Worm (Caenorhabditis elegans) whole organism, L1 larva: ENCODE measurements around the gene srz-11.

Source experiments
- C16A3.4 ChIP-seq: fragments of 150-350 bp; optimal IDR thresholded peaks from 2 replicates; lab custom pipeline; 2014; ENCODE audit warnings: missing biosample characterization, missing genetic modification characterization
- C34B4.2 ChIP-seq: sonication (generic microtip); optimal IDR thresholded peaks from 2 replicates; lab custom pipeline; 2017; ENCODE audit warnings: mild to moderate bottlenecking, missing genetic modification characterization, missing compliant biosample characterization
- Y116A8C.19 ChIP-seq: sonication (generic microtip); optimal IDR thresholded peaks from 2 replicates; lab custom pipeline; 2016; ENCODE audit warnings: missing compliant biosample characterization, missing genetic modification characterization, borderline replicate concordance
- alr-1 ChIP-seq: fragments of 200-800 bp; sonication (Bioruptor generic); optimal IDR thresholded peaks from 2 replicates; lab custom pipeline; 2018; ENCODE audit warnings: borderline replicate concordance, mild to moderate bottlenecking, missing genetic modification characterization, missing compliant biosample characterization
- ama-1 ChIP-seq: fragments of 150-350 bp; optimal IDR thresholded peaks from 2 replicates; lab custom pipeline; 2014
- blmp-1 ChIP-seq: fragments of 150-350 bp; optimal IDR thresholded peaks from 2 replicates; lab custom pipeline; 2014; ENCODE audit warnings: missing biosample characterization, missing genetic modification characterization
- ceh-82 ChIP-seq, 3 experiments: fragments of 150-350 bp in 1 of 3; sonication (generic microtip) in 2 of 3; optimal IDR thresholded peaks; 2 replicates each; lab custom pipeline; 2014 to 2017; ENCODE audit warnings: missing biosample characterization in 3 of 3, missing genetic modification characterization in 3 of 3
- ceh-90 ChIP-seq: sonication (generic microtip); optimal IDR thresholded peaks from 2 replicates; lab custom pipeline; 2016; ENCODE audit warnings: missing genetic modification characterization, missing compliant biosample characterization
- ces-1 ChIP-seq: fragments of 150-350 bp; optimal IDR thresholded peaks from 2 replicates; lab custom pipeline; 2014; ENCODE audit warnings: missing biosample characterization, missing genetic modification reagents, missing genetic modification characterization
- dpl-1 ChIP-seq, 3 experiments: fragments of 150-350 bp in 2 of 3; sonication (generic microtip) in 1 of 3; optimal IDR thresholded peaks; 2 replicates each; lab custom pipeline; 2014 to 2017; ENCODE audit warnings: missing biosample characterization in 3 of 3, missing genetic modification characterization in 3 of 3, missing genetic modification reagents in 3 of 3
- efl-1 ChIP-seq, 4 experiments: fragments of 150-350 bp; optimal IDR thresholded peaks in 3 of 4; peaks in 1 of 4; 1 replicate in 1 of 4; 2 replicates in 3 of 4; lab custom pipeline; 2014; ENCODE audit warnings: missing biosample characterization in 2 of 4, missing genetic modification characterization in 2 of 4, missing genetic modification reagents in 2 of 4
- efl-3 ChIP-seq: fragments of 200-800 bp; sonication (Bioruptor generic); optimal IDR thresholded peaks from 2 replicates; lab custom pipeline; 2018; ENCODE audit warnings: mild to moderate bottlenecking, missing genetic modification characterization, missing compliant biosample characterization
- egl-27 ChIP-seq, 2 experiments: fragments of 150-350 bp in 1 of 2; sonication (generic microtip); optimal IDR thresholded peaks; 3 replicates each; lab custom pipeline; 2017 to 2018; ENCODE audit warnings: missing biosample characterization in 2 of 2, missing genetic modification characterization in 2 of 2, missing genetic modification reagents in 2 of 2
- elt-2 ChIP-seq: sonication (generic microtip); optimal IDR thresholded peaks from 2 replicates; lab custom pipeline; 2016; ENCODE audit warnings: missing genetic modification characterization, mild to moderate bottlenecking, inconsistent platforms, missing compliant biosample characterization, missing genetic modification reagents
- fkh-4 ChIP-seq: sonication (generic microtip); optimal IDR thresholded peaks from 2 replicates; lab custom pipeline; 2016; ENCODE audit warnings: missing compliant biosample characterization, missing genetic modification characterization, borderline replicate concordance
- grh-1 ChIP-seq: fragments of 200-800 bp; sonication (Bioruptor generic); IDR thresholded peaks from 2 replicates; pipeline ENCODE4 v1.3.6; 2022; ENCODE audit warnings: missing genetic modification reagents, missing genetic modification characterization, missing compliant biosample characterization
- hlh-17 ChIP-seq: fragments of 200-800 bp; sonication (Bioruptor generic); optimal IDR thresholded peaks from 2 replicates; lab custom pipeline; 2018; ENCODE audit warnings: missing genetic modification characterization, mild to moderate bottlenecking, missing compliant biosample characterization, moderate library complexity, borderline replicate concordance
- hpl-2 ChIP-seq: fragments of 150-350 bp; optimal IDR thresholded peaks from 2 replicates; lab custom pipeline; 2014; ENCODE audit warnings: missing biosample characterization, missing genetic modification reagents, missing genetic modification characterization
- lin-35 ChIP-seq, 2 experiments: fragments of 150-350 bp; optimal IDR thresholded peaks; 2 replicates each; lab custom pipeline; 2014; ENCODE audit warnings: missing biosample characterization in 2 of 2, missing genetic modification characterization in 2 of 2, missing genetic modification reagents in 2 of 2
- lir-3 ChIP-seq: sonication (generic microtip); optimal IDR thresholded peaks from 2 replicates; lab custom pipeline; 2016; ENCODE audit warnings: mild to moderate bottlenecking, missing genetic modification characterization, moderate library complexity, missing compliant biosample characterization; ENCODE audit not compliant: poor library complexity
- mdl-1 ChIP-seq, 2 experiments: fragments of 150-350 bp; optimal IDR thresholded peaks; 2 replicates each; lab custom pipeline; 2014 to 2017; ENCODE audit warnings: missing biosample characterization in 2 of 2, missing genetic modification characterization in 2 of 2, inconsistent platforms in 1 of 2
- nhr-12 ChIP-seq: sonication (generic microtip); optimal IDR thresholded peaks from 2 replicates; lab custom pipeline; 2017; ENCODE audit warnings: missing biosample characterization, missing genetic modification characterization
- nhr-19 ChIP-seq: fragments of 200-800 bp; sonication (Bioruptor generic); conservative IDR thresholded peaks from 2 replicates; pipeline ENCODE4 v1.3.6; 2022; ENCODE audit warnings: missing genetic modification characterization, missing compliant biosample characterization
- nhr-20 ChIP-seq: sonication (generic microtip); optimal IDR thresholded peaks from 2 replicates; lab custom pipeline; 2016; ENCODE audit warnings: mild to moderate bottlenecking, missing genetic modification characterization, missing compliant biosample characterization
- nhr-28 ChIP-seq: fragments of 150-350 bp; optimal IDR thresholded peaks from 2 replicates; lab custom pipeline; 2014; ENCODE audit warnings: missing biosample characterization, missing genetic modification characterization
- nhr-47 ChIP-seq: sonication (generic microtip); optimal IDR thresholded peaks from 2 replicates; lab custom pipeline; 2016; ENCODE audit warnings: mild to moderate bottlenecking, missing genetic modification characterization, moderate library complexity, missing compliant biosample characterization
- nhr-85 ChIP-seq: sonication (generic microtip); peaks from one replicate; lab custom pipeline; 2016; ENCODE audit warnings: missing genetic modification characterization, inconsistent platforms, missing compliant biosample characterization
- nhr-90 ChIP-seq: sonication (generic microtip); optimal IDR thresholded peaks from 2 replicates; lab custom pipeline; 2016; ENCODE audit warnings: mild to moderate bottlenecking, missing genetic modification characterization, missing compliant biosample characterization; ENCODE audit not compliant: poor library complexity
- pax-3 ChIP-seq: fragments of 200-800 bp; sonication (Bioruptor generic); optimal IDR thresholded peaks from 2 replicates; lab custom pipeline; 2018; ENCODE audit warnings: mild to moderate bottlenecking, missing genetic modification characterization, moderate library complexity, missing compliant biosample characterization
- pqm-1 ChIP-seq: sonication (generic microtip); optimal IDR thresholded peaks from 3 replicates; lab custom pipeline; 2017; ENCODE audit warnings: missing biosample characterization, missing genetic modification characterization
- snpc-4 ChIP-seq: fragments of 150-350 bp; optimal IDR thresholded peaks from 2 replicates; lab custom pipeline; 2014; ENCODE audit warnings: missing biosample characterization, missing genetic modification characterization
- snu-23 ChIP-seq: sonication (generic microtip); optimal IDR thresholded peaks from 2 replicates; lab custom pipeline; 2016; ENCODE audit warnings: missing genetic modification characterization, missing compliant biosample characterization
- swsn-7 ChIP-seq: sonication (generic microtip); optimal IDR thresholded peaks from 2 replicates; lab custom pipeline; 2016; ENCODE audit warnings: missing genetic modification characterization, missing compliant biosample characterization
- tbx-2 ChIP-seq: sonication (generic microtip); optimal IDR thresholded peaks from 2 replicates; lab custom pipeline; 2016; ENCODE audit warnings: missing genetic modification characterization, missing compliant biosample characterization
- tlp-1 ChIP-seq: fragments of 150-350 bp; optimal IDR thresholded peaks from 2 replicates; lab custom pipeline; 2014; ENCODE audit warnings: missing biosample characterization, missing genetic modification characterization
- unc-62 ChIP-seq: fragments of 150-350 bp; optimal IDR thresholded peaks from 2 replicates; lab custom pipeline; 2014; ENCODE audit warnings: missing biosample characterization, missing genetic modification reagents, missing genetic modification characterization
- unc-86 ChIP-seq: sonication (generic microtip); optimal IDR thresholded peaks from 2 replicates; lab custom pipeline; 2016; ENCODE audit warnings: missing genetic modification characterization, missing compliant biosample characterization
- unc-98 ChIP-seq: fragments of 200-800 bp; sonication (Bioruptor generic); IDR thresholded peaks from 2 replicates; pipeline ENCODE4 v1.3.6; 2022; ENCODE audit warnings: missing genetic modification characterization, missing compliant biosample characterization
- xbp-1 ChIP-seq: sonication (generic microtip); optimal IDR thresholded peaks from 2 replicates; lab custom pipeline; 2016; ENCODE audit warnings: missing genetic modification characterization, missing compliant biosample characterization
- zag-1 ChIP-seq: fragments of 150-350 bp; optimal IDR thresholded peaks from 2 replicates; lab custom pipeline; 2014; ENCODE audit warnings: missing biosample characterization, missing genetic modification characterization

Gene srz-11

DNA sequence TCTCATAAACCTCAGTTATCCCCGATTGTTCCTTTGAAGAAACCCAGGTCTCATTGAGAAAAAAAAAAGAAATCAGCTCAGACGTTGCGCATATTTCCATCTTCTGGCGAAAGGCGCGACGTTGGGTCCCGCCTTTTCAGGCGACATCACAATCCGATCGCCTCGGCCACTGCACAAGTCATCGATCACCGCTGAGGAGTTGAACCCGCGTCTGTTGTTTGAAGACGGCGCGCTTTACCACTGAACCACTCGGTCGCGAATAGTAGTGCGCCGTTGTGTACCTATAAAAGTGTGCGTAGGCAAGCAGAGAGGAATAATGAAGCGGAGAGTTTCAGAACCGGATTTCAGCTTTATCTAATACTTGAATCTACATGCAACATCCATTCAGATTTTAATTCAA lies 28.0 kb downstream of the srz-11 start, which contains the start of gene Y75B12B.11 (continued):
- TF ChIP-seq unc-86 (peak; percentile 40), ces-1 (no peak), tlp-1 (tag; lab: Kevin White, UChicago) (no peak), nhr-85 (tag; lab: Kevin White, UChicago) (peak; percentile 82), ceh-90 (no peak), egl-27 (tag; optimal IDR thresholded peaks at IDR 0.05; lab: Kevin White, UChicago) (no peak), lir-3 (tag; lab: Kevin White, UChicago) (peak; percentile 51), nhr-19 (GFP tag; lab: Robert Waterston, UW) (peak; percentile 71), nhr-90 (tag; lab: Kevin White, UChicago) (peak; percentile 75), snu-23 (GFP tag; lab: Kevin White, UChicago) (peak; percentile 78)
- TF ChIP-seq, all 84 proteins: peak for 47

DNA sequence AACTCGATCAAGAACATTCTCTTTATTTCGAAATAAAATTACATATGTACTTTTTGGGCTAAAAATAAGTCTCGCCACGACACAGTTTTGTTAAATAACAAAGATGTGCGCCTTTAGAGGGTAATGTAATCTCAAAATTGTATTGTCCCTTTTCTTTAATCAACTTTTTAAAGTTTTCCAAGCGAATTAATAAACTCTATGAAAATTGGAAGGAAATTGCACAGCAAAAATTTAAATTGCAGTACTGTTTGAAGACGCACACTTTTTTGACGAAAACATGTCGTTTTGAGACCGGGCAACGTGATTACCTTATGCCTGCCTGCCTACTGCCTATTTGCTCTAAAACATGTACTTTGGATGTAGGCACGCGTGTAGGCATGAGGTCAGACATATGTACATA lies 29.1 kb downstream of the srz-11 start:
- TF ChIP-seq nhr-47 (tag; lab: Kevin White, UChicago) (no peak), tbx-2 (tag; lab: Kevin White, UChicago) (no peak), unc-62 (GFP tag; lab: Kevin White, UChicago) (no peak), zag-1 (tag; lab: Kevin White, UChicago) (no peak), fkh-4 (tag; lab: Kevin White, UChicago) (no peak), alr-1 (no peak), Y116A8C.19 (tag; lab: Kevin White, UChicago) (no peak)

DNA sequence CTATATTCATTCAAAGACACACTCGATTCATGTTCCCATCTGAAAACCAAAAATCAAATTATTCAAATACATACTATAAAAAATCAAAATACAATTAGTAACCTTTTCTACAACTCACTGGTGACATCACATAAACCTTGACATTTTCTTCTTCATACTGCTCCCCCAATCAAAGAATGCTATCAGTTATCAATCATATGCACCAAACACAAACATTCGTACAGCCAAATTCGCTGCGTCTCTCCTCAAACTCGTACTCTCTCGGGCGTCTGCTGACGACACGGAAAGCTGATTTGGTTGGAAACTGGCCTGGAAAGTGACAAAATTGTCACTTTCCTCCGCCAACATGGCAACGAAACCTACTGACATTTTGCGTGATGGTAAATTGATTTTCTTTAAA lies 29.5 kb downstream of the srz-11 start, which contains the start of gene plc-2:
Gene plc-2, plus strand, starts transcription at position 196 of the 400 bp plus-strand sequence.
- TF ChIP-seq pqm-1 (tag; lab: Kevin White, UChicago) (no peak), elt-2 (tag; lab: Kevin White, UChicago) (peak; percentile 55), grh-1 (GFP tag; lab: Robert Waterston, UW) (no peak), C34B4.2 (tag; lab: Kevin White, UChicago) (no peak), nhr-85 (tag; lab: Kevin White, UChicago) (peak; percentile 27), nhr-28 (no peak), ceh-82 (tag; optimal IDR thresholded peaks at IDR 0.05; lab: Kevin White, UChicago) (no peak), mdl-1 (tag; optimal IDR thresholded peaks at IDR 0.05; lab: Kevin White, UChicago) (no peak), lin-35 (GFP tag; optimal IDR thresholded peaks at IDR 0.05; lab: Kevin White, UChicago) (peak in 1 of 2 experiments; percentile 33), hlh-17 (GFP tag; lab: Kevin White, UChicago) (no peak), nhr-12 (tag; lab: Kevin White, UChicago) (no peak), efl-1 (optimal IDR thresholded peaks at IDR 0.05; lab: Kevin White, UChicago) (no peak), efl-1 (GFP tag; optimal IDR thresholded peaks at IDR 0.05 in 1 of 2; lab: Kevin White, UChicago) (peak in 1 of 2 experiments; percentile 16), ama-1 (lab: Kevin White, UChicago) (no peak), blmp-1 (tag; lab: Kevin White, UChicago) (no peak), swsn-7 (tag; lab: Kevin White, UChicago) (no peak), hpl-2 (GFP tag; lab: Kevin White, UChicago) (no peak), snpc-4 (tag; lab: Kevin White, UChicago) (no peak), efl-3 (no peak), dpl-1 (GFP tag; optimal IDR thresholded peaks at IDR 0.05; lab: Kevin White, UChicago) (no peak), pax-3 (no peak), C16A3.4 (tag; lab: Kevin White, UChicago) (no peak), nhr-20 (no peak), xbp-1 (tag; lab: Kevin White, UChicago) (no peak), nhr-47 (tag; lab: Kevin White, UChicago) (no peak), unc-98 (GFP tag; lab: Robert Waterston, UW) (no peak)
